Worm (Caenorhabditis elegans): ENCODE measurements around the gene osg-1.

DNA sequence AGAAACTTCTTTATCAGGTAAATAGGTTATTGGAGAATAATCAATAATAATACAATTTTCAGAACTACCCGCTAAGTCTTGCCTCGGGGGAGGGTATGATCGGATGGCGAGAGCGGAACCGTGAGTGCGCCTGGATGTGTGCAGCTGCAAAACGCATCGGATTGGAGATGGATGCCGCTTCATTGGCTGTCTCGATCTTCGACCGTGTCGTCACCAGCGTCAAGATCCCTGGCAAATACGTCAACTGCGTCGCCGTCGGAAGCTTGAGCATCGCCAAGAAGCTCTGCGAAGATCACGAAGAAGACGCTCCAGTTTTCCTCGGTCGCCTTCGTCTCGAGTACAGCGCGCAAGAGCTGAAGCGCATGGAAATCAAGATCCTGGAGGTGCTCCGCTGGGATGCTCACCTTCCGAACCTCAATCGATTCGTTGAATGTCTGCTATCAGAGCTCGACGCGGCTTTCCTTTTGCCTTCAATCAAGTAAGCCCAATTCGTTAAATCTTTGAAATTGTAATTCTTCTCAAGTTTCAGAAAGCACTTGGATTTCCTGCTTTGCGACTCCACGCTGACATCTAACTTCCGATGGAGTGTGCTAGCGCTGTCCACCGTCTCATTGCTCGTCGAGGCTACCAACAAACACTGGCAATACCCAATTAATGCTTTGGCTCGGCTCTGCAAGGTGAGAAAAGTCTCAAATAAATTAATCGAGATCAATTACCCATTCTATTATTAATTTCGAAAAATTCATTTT lies 17.5 kb downstream of the osg-1 start:
- no peak for TF ChIP-seq tbx-2 (tag; optimal IDR thresholded peaks at IDR 0.05)
- TF ChIP-seq fkh-10 (GFP tag; optimal IDR thresholded peaks at IDR 0.05): no peak

All from whole organism, L3 larva.